Worm (Caenorhabditis elegans) whole organism, early embryonic: ENCODE data around the gene T03G11.10.

Experiments
- ama-1 ChIP-seq: fragments of 150-350 bp; optimal IDR thresholded peaks from 2 replicates; lab custom pipeline; 2014
- hnd-1 ChIP-seq: sonication (generic microtip); optimal IDR thresholded peaks from 2 replicates; lab custom pipeline; 2016; ENCODE audit warnings: missing genetic modification characterization, missing compliant biosample characterization

DNA sequence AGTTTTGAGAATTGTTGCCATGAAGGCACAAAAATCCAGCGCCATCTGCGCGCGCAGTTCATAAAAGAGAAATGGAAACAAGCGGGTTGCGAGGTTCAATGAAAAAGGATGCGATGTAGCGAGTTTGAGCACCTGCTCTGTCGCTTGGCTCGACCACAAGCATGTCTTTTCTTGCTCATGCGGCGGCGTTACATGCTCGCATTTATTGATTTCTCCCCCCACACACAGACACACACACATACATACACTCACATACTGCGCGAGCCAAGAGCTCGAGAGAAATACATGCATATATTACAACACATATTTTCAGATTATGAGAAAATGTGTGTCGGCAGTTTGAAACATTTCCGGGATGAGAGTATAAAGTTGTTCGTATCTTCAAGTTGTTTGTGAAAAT lies 49.2 kb downstream of the T03G11.10 start:
- TF ChIP-seq ama-1 (lab: Kevin White, UChicago): no peak
- TF ChIP-seq hnd-1 (tag; lab: Kevin White, UChicago): no peak
